Worm (Caenorhabditis elegans) whole organism, young adult: Measurements from ENCODE around the gene F20D6.11.

Experiments
- B0336.3 ChIP-seq: fragments of 200-800 bp; sonication (Bioruptor generic); IDR thresholded peaks from 2 replicates; pipeline ENCODE4 v1.3.6; 2022; ENCODE audit warnings: missing genetic modification characterization, missing compliant biosample characterization
- K12H6.12 ChIP-seq: fragments of 200-800 bp; sonication (Bioruptor generic); optimal IDR thresholded peaks from 2 replicates; lab custom pipeline; 2018; ENCODE audit warnings: mild to moderate bottlenecking, missing genetic modification characterization, missing compliant biosample characterization
- Y53F4B.3 ChIP-seq: fragments of 200-800 bp; sonication (Bioruptor generic); IDR thresholded peaks from 2 replicates; pipeline ENCODE4 v1.3.6; 2022; ENCODE audit warnings: missing genetic modification reagents, missing genetic modification characterization, missing compliant biosample characterization
- Y53G8AR.9 ChIP-seq: fragments of 200-800 bp; sonication (Bioruptor generic); conservative IDR thresholded peaks from 2 replicates; pipeline ENCODE4 v1.3.6; 2022; ENCODE audit warnings: missing genetic modification reagents, missing genetic modification characterization, missing compliant biosample characterization
- Y67H2A.10 ChIP-seq: fragments of 200-800 bp; sonication (Bioruptor generic); conservative IDR thresholded peaks from 2 replicates; pipeline ENCODE4 v1.3.6; 2022; ENCODE audit warnings: missing genetic modification reagents, missing genetic modification characterization, missing compliant biosample characterization
- ZK185.1 ChIP-seq: sonication (generic microtip); optimal IDR thresholded peaks from 2 replicates; lab custom pipeline; 2016; ENCODE audit warnings: mild to moderate bottlenecking, missing genetic modification characterization, missing compliant biosample characterization; ENCODE audit not compliant: poor library complexity, severe bottlenecking
- atf-7 ChIP-seq: sonication (generic microtip); optimal IDR thresholded peaks from 2 replicates; lab custom pipeline; 2017; ENCODE audit warnings: mild to moderate bottlenecking, missing genetic modification characterization, missing compliant biosample characterization
- attf-3 ChIP-seq: fragments of 200-800 bp; sonication (Bioruptor generic); conservative IDR thresholded peaks from 2 replicates; pipeline ENCODE4 v1.3.6; 2022; ENCODE audit warnings: missing genetic modification reagents, missing genetic modification characterization, missing compliant biosample characterization
- bed-1 ChIP-seq: fragments of 200-800 bp; sonication (Bioruptor generic); IDR thresholded peaks from 2 replicates; pipeline ENCODE4 v1.3.6; 2022; ENCODE audit warnings: missing genetic modification reagents, missing genetic modification characterization, missing compliant biosample characterization
- cebp-2 ChIP-seq: fragments of 200-800 bp; sonication (Bioruptor generic); IDR thresholded peaks from 2 replicates; pipeline ENCODE4 v1.3.6; 2022; ENCODE audit warnings: missing genetic modification characterization, missing compliant biosample characterization
- ceh-40 ChIP-seq: fragments of 200-800 bp; sonication (Bioruptor generic); IDR thresholded peaks from 2 replicates; pipeline ENCODE4 v1.3.6; 2022; ENCODE audit warnings: missing genetic modification characterization, missing compliant biosample characterization
- ceh-58 ChIP-seq: fragments of 200-800 bp; sonication (Bioruptor generic); IDR thresholded peaks from 2 replicates; pipeline ENCODE4 v1.3.6; 2022; ENCODE audit warnings: missing genetic modification characterization, missing compliant biosample characterization
- egl-18 ChIP-seq: fragments of 200-800 bp; sonication (Bioruptor generic); IDR thresholded peaks from 2 replicates; pipeline ENCODE4 v1.3.6; 2022; ENCODE audit warnings: missing genetic modification reagents, missing genetic modification characterization, missing compliant biosample characterization
- ekl-4 ChIP-seq: fragments of 200-800 bp; sonication (Bioruptor generic); IDR thresholded peaks from 2 replicates; pipeline ENCODE4 v1.3.6; 2022; ENCODE audit warnings: missing genetic modification reagents, missing genetic modification characterization, missing compliant biosample characterization
- ets-4 ChIP-seq: fragments of 200-800 bp; sonication (Bioruptor generic); optimal IDR thresholded peaks from 2 replicates; lab custom pipeline; 2018; ENCODE audit warnings: mild to moderate bottlenecking, missing genetic modification characterization, missing compliant biosample characterization
- hlh-12 ChIP-seq: sonication (generic microtip); optimal IDR thresholded peaks from 2 replicates; lab custom pipeline; 2016; ENCODE audit warnings: missing genetic modification characterization, missing compliant biosample characterization
- hmg-20 ChIP-seq: fragments of 200-800 bp; sonication (Bioruptor generic); IDR thresholded peaks from 2 replicates; pipeline ENCODE4 v1.3.6; 2022; ENCODE audit warnings: missing genetic modification reagents, missing genetic modification characterization, missing compliant biosample characterization
- let-526 ChIP-seq: fragments of 200-800 bp; sonication (Bioruptor generic); IDR thresholded peaks from 2 replicates; pipeline ENCODE4 v1.3.6; 2022; ENCODE audit warnings: missing genetic modification reagents, missing genetic modification characterization, missing compliant biosample characterization
- lin-26 ChIP-seq: fragments of 200-800 bp; sonication (Bioruptor generic); IDR thresholded peaks from 2 replicates; pipeline ENCODE4 v1.3.6; 2022; ENCODE audit warnings: missing genetic modification reagents, missing genetic modification characterization, missing compliant biosample characterization
- lsl-1 ChIP-seq: fragments of 200-800 bp; sonication (Bioruptor generic); optimal IDR thresholded peaks from 2 replicates; lab custom pipeline; 2018; ENCODE audit warnings: mild to moderate bottlenecking, missing genetic modification characterization, moderate library complexity, missing compliant biosample characterization
- lsy-27 ChIP-seq: sonication (generic microtip); optimal IDR thresholded peaks from 2 replicates; lab custom pipeline; 2017; ENCODE audit warnings: missing genetic modification characterization, mild to moderate bottlenecking, missing compliant biosample characterization, antibody characterized with exemption, missing genotype, borderline replicate concordance; ENCODE audit not compliant: insufficient read depth
- madf-6 ChIP-seq: fragments of 200-800 bp; sonication (Bioruptor generic); IDR thresholded peaks from 2 replicates; pipeline ENCODE4 v1.3.6; 2022; ENCODE audit warnings: missing genetic modification reagents, missing genetic modification characterization, missing compliant biosample characterization
- madf-8 ChIP-seq: fragments of 200-800 bp; sonication (Bioruptor generic); conservative IDR thresholded peaks from 2 replicates; pipeline ENCODE4 v1.3.6; 2022; ENCODE audit warnings: missing genetic modification reagents, missing genetic modification characterization, missing compliant biosample characterization
- mcd-1 ChIP-seq: fragments of 200-800 bp; sonication (Bioruptor generic); IDR thresholded peaks from 2 replicates; pipeline ENCODE4 v1.3.6; 2022; ENCODE audit warnings: missing genetic modification reagents, missing genetic modification characterization, missing compliant biosample characterization
- mes-4 ChIP-seq: sonication (generic microtip); optimal IDR thresholded peaks from 2 replicates; lab custom pipeline; 2016; ENCODE audit warnings: missing genotype, missing genetic modification characterization, missing compliant biosample characterization
- nfya-1 ChIP-seq: sonication (generic microtip); optimal IDR thresholded peaks from 2 replicates; lab custom pipeline; 2017; ENCODE audit warnings: antibody characterized with exemption, missing compliant biosample characterization, missing genetic modification characterization, borderline replicate concordance; ENCODE audit not compliant: insufficient read depth
- nfya-2 ChIP-seq: fragments of 200-800 bp; sonication (Bioruptor generic); IDR thresholded peaks from 2 replicates; pipeline ENCODE4 v1.3.6; 2022; ENCODE audit warnings: missing genetic modification reagents, missing genetic modification characterization, missing compliant biosample characterization
- nhr-120 ChIP-seq: fragments of 200-800 bp; sonication (Bioruptor generic); IDR thresholded peaks from 2 replicates; pipeline ENCODE4 v1.3.6; 2022; ENCODE audit warnings: missing genetic modification characterization, missing compliant biosample characterization
- nhr-27 ChIP-seq: fragments of 200-800 bp; sonication (Bioruptor generic); optimal IDR thresholded peaks from 2 replicates; lab custom pipeline; 2018; ENCODE audit warnings: mild to moderate bottlenecking, missing genetic modification characterization, moderate library complexity, missing compliant biosample characterization
- nhr-80 ChIP-seq: sonication (generic microtip); optimal IDR thresholded peaks from 2 replicates; lab custom pipeline; 2016; ENCODE audit warnings: missing genetic modification characterization, missing compliant biosample characterization
- nhr-90 ChIP-seq: sonication (generic microtip); optimal IDR thresholded peaks from 2 replicates; lab custom pipeline; 2016; ENCODE audit warnings: missing genotype, mild to moderate bottlenecking, missing genetic modification characterization, missing compliant biosample characterization
- pbrm-1 ChIP-seq: fragments of 200-800 bp; sonication (Bioruptor generic); IDR thresholded peaks from 2 replicates; pipeline ENCODE4 v1.3.6; 2022; ENCODE audit warnings: missing genetic modification reagents, missing genetic modification characterization, missing compliant biosample characterization
- sdz-38 ChIP-seq: sonication (generic microtip); optimal IDR thresholded peaks from 2 replicates; lab custom pipeline; 2016; ENCODE audit warnings: missing genotype, missing genetic modification characterization, missing compliant biosample characterization
- snpc-4 ChIP-seq, 5 experiments: fragments of 150-350 bp in 1 of 5; sonication (generic microtip) in 4 of 5; optimal IDR thresholded peaks; 2 replicates each; lab custom pipeline; 2014 to 2018; ENCODE audit warnings: missing genetic modification characterization in 5 of 5, missing biosample characterization in 3 of 5, antibody characterized with exemption in 2 of 5, mild to moderate bottlenecking in 2 of 5, missing compliant biosample characterization in 2 of 5, missing genotype in 2 of 5, moderate library complexity in 2 of 5, missing genetic modification reagents in 1 of 5
- tbp1 ChIP-seq: fragments of 200-800 bp; sonication (Bioruptor generic); optimal IDR thresholded peaks from 2 replicates; lab custom pipeline; 2018; ENCODE audit warnings: mild to moderate bottlenecking, missing genetic modification characterization, missing compliant biosample characterization
- unc-130 ChIP-seq: sonication (generic microtip); optimal IDR thresholded peaks from 2 replicates; lab custom pipeline; 2016; ENCODE audit warnings: missing genetic modification reagents, missing genetic modification characterization, missing compliant biosample characterization
- unc-62 ChIP-seq: fragments of 150-350 bp; optimal IDR thresholded peaks from 2 replicates; lab custom pipeline; 2014; ENCODE audit warnings: missing biosample characterization, missing genetic modification reagents, missing genetic modification characterization
- xnd-1 ChIP-seq: sonication (generic microtip); optimal IDR thresholded peaks from 2 replicates; lab custom pipeline; 2016; ENCODE audit warnings: missing genotype, missing genetic modification reagents, missing genetic modification characterization, missing compliant biosample characterization
- zfh-2 ChIP-seq: fragments of 200-800 bp; sonication (Bioruptor generic); conservative IDR thresholded peaks from 2 replicates; pipeline ENCODE4 v1.3.6; 2022; ENCODE audit warnings: missing genetic modification reagents, missing genetic modification characterization, missing compliant biosample characterization
- ztf-18 ChIP-seq: sonication (generic microtip); optimal IDR thresholded peaks from 2 replicates; lab custom pipeline; 2016; ENCODE audit warnings: missing genotype, mild to moderate bottlenecking, missing genetic modification characterization, missing compliant biosample characterization
- ztf-22 ChIP-seq: fragments of 200-800 bp; sonication (Bioruptor generic); optimal IDR thresholded peaks from 2 replicates; lab custom pipeline; 2018; ENCODE audit warnings: mild to moderate bottlenecking, missing genetic modification characterization, moderate library complexity, missing compliant biosample characterization
- ztf-25 ChIP-seq: fragments of 200-800 bp; sonication (Bioruptor generic); IDR thresholded peaks from 2 replicates; pipeline ENCODE4 v1.3.6; 2022; ENCODE audit warnings: missing genetic modification reagents, missing genetic modification characterization, missing compliant biosample characterization
- ztf-6 ChIP-seq: fragments of 200-800 bp; sonication (Bioruptor generic); IDR thresholded peaks from 2 replicates; pipeline ENCODE4 v1.3.6; 2022; ENCODE audit warnings: missing genetic modification reagents, missing genetic modification characterization, missing compliant biosample characterization

F20D6.11 gene

DNA sequence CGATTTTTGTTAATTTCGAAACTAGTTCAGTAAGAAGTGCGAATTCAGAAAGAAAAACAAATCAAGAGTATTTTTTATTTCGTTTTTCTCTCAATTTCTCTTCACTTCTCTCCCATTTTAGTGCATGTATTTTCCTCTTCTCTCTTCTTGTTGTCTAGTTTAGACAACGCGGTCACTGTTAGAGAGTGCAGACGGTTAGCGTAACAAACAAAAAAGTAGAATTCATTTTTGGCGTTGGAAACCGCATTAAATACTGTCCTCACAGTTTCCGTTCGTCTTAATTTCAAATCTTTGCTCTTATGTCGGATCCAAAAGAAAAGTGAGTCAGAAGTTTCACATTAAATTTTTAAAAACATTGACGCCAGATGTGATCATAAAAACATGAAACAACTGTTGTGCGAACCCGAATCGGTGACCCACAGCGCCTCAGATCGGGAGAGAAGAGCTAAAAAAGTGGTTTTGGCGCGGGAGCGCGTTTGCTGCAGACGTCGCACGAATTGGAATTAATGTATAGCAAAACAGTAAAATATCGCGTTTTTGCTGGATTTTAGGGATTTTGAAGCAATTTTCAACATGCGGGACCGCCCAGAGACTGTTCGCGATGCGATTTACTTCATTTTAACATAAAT lies 19.9 kb downstream of the F20D6.11 start, which contains the start of gene srp-7 (continued):
- TF ChIP-seq Y53F4B.3 (no peak), ztf-25 (GFP tag; lab: Robert Waterston, UW) (0 out of 2 replicates have a peak, but pooled peaks have one; percentile 44), egl-18 (GFP tag; lab: Robert Waterston, UW) (no peak), bed-1 (GFP tag; lab: Robert Waterston, UW) (no peak), mcd-1 (GFP tag; lab: Robert Waterston, UW) (peak; percentile 84), attf-3 (GFP tag; lab: Robert Waterston, UW) (peak; percentile 60), ets-4 (GFP tag; lab: Kevin White, UChicago) (no peak), nhr-80 (peak; percentile 27), madf-6 (GFP tag; lab: Robert Waterston, UW) (0 out of 2 replicates have a peak, but pooled peaks have one; percentile 28), Y67H2A.10 (0 out of 2 replicates have a peak, but pooled peaks have one; percentile 24), tbp1 (GFP tag; lab: Kevin White, UChicago) (no peak), nhr-90 (tag; lab: Kevin White, UChicago) (no peak), nfya-1 (no peak), atf-7 (tag; lab: Kevin White, UChicago) (no peak), snpc-4 (GFP tag; optimal IDR thresholded peaks at IDR 0.05; lab: Kevin White, UChicago) (no peak), snpc-4 (tag; optimal IDR thresholded peaks at IDR 0.05; lab: Kevin White, UChicago) (no peak), ZK185.1 (tag; lab: Kevin White, UChicago) (no peak), madf-8 (no peak), let-526 (GFP tag; lab: Robert Waterston, UW) (no peak), ztf-6 (no peak), ceh-40 (no peak), ztf-22 (no peak), hlh-12 (tag; lab: Kevin White, UChicago) (no peak), sdz-38 (no peak), K12H6.12 (tag; lab: Kevin White, UChicago) (no peak), unc-130 (no peak), pbrm-1 (GFP tag; lab: Robert Waterston, UW) (no peak), nfya-2 (GFP tag; lab: Robert Waterston, UW) (no peak), unc-62 (no peak), Y53G8AR.9 (GFP tag; lab: Robert Waterston, UW) (no peak), lsy-27 (tag; lab: Kevin White, UChicago) (no peak), zfh-2 (GFP tag; lab: Robert Waterston, UW) (no peak), xnd-1 (no peak), hmg-20 (GFP tag; lab: Robert Waterston, UW) (no peak), B0336.3 (GFP tag; lab: Robert Waterston, UW) (no peak), ekl-4 (GFP tag; lab: Robert Waterston, UW) (no peak), nhr-27 (tag; lab: Kevin White, UChicago) (no peak), nhr-120 (GFP tag; lab: Robert Waterston, UW) (no peak), mes-4 (tag; lab: Kevin White, UChicago) (no peak), lin-26 (peak; percentile 55; the same call in 1 of the 2 replicates), lsl-1 (GFP tag; lab: Kevin White, UChicago) (no peak), ceh-58 (no peak), ztf-18 (tag; lab: Kevin White, UChicago) (no peak), cebp-2 (GFP tag; lab: Robert Waterston, UW) (no peak)
